Worm (Caenorhabditis elegans) whole organism, L1 larva: ENCODE data around the gene F46B6.12.

Experiments
- C16A3.4 ChIP-seq: fragments of 150-350 bp; optimal IDR thresholded peaks from 2 replicates; lab custom pipeline; 2014; ENCODE audit warnings: missing biosample characterization, missing genetic modification characterization
- C34B4.2 ChIP-seq: sonication (generic microtip); optimal IDR thresholded peaks from 2 replicates; lab custom pipeline; 2017; ENCODE audit warnings: mild to moderate bottlenecking, missing genetic modification characterization, missing compliant biosample characterization
- ama-1 ChIP-seq: fragments of 150-350 bp; optimal IDR thresholded peaks from 2 replicates; lab custom pipeline; 2014
- ceh-63 ChIP-seq: fragments of 200-800 bp; sonication (Bioruptor generic); optimal IDR thresholded peaks from 2 replicates; lab custom pipeline; 2018; ENCODE audit warnings: mild to moderate bottlenecking, missing genetic modification characterization, missing compliant biosample characterization
- efl-1 ChIP-seq, 4 experiments: fragments of 150-350 bp; optimal IDR thresholded peaks in 3 of 4; peaks in 1 of 4; 1 replicate in 1 of 4; 2 replicates in 3 of 4; lab custom pipeline; 2014; ENCODE audit warnings: missing biosample characterization in 2 of 4, missing genetic modification characterization in 2 of 4, missing genetic modification reagents in 2 of 4
- egl-13 ChIP-seq: sonication (generic microtip); optimal IDR thresholded peaks from 2 replicates; lab custom pipeline; 2016; ENCODE audit warnings: missing genotype, missing genetic modification reagents, missing genetic modification characterization, missing compliant biosample characterization
- elt-2 ChIP-seq: sonication (generic microtip); optimal IDR thresholded peaks from 2 replicates; lab custom pipeline; 2016; ENCODE audit warnings: missing genetic modification characterization, mild to moderate bottlenecking, inconsistent platforms, missing compliant biosample characterization, missing genetic modification reagents
- elt-3 ChIP-seq, 6 experiments: fragments of 150-350 bp in 1 of 6; sonication (generic microtip); optimal IDR thresholded peaks; 2 replicates each; lab custom pipeline; 2017 to 2018; ENCODE audit warnings: missing biosample characterization in 6 of 6, missing genetic modification characterization in 6 of 6, inconsistent platforms in 1 of 6
- fkh-10 ChIP-seq: sonication (generic microtip); optimal IDR thresholded peaks from 2 replicates; lab custom pipeline; 2017; ENCODE audit warnings: missing biosample characterization, missing genetic modification reagents, missing genetic modification characterization
- fkh-4 ChIP-seq: sonication (generic microtip); optimal IDR thresholded peaks from 2 replicates; lab custom pipeline; 2016; ENCODE audit warnings: missing compliant biosample characterization, missing genetic modification characterization, borderline replicate concordance
- fkh-8 ChIP-seq: sonication (generic microtip); optimal IDR thresholded peaks from 2 replicates; lab custom pipeline; 2016; ENCODE audit warnings: mild to moderate bottlenecking, missing genetic modification characterization, missing compliant biosample characterization
- fos-1 ChIP-seq: fragments of 150-350 bp; optimal IDR thresholded peaks from 2 replicates; lab custom pipeline; 2014; ENCODE audit warnings: missing biosample characterization, missing genetic modification characterization
- grh-1 ChIP-seq: fragments of 200-800 bp; sonication (Bioruptor generic); IDR thresholded peaks from 2 replicates; pipeline ENCODE4 v1.3.6; 2022; ENCODE audit warnings: missing genetic modification reagents, missing genetic modification characterization, missing compliant biosample characterization
- isw-1 ChIP-seq: fragments of 200-800 bp; sonication (Bioruptor generic); IDR thresholded peaks from 2 replicates; pipeline ENCODE4 v1.3.6; 2022; ENCODE audit warnings: missing genetic modification characterization, missing compliant biosample characterization
- lin-13 ChIP-seq: fragments of 150-350 bp; optimal IDR thresholded peaks from 2 replicates; lab custom pipeline; 2014; ENCODE audit warnings: missing biosample characterization, missing genetic modification reagents, missing genetic modification characterization
- lin-14 ChIP-seq: fragments of 200-800 bp; sonication (Bioruptor generic); optimal IDR thresholded peaks from 2 replicates; lab custom pipeline; 2018; ENCODE audit warnings: mild to moderate bottlenecking, missing genetic modification characterization, moderate library complexity, missing compliant biosample characterization
- lin-35 ChIP-seq, 2 experiments: fragments of 150-350 bp; optimal IDR thresholded peaks; 2 replicates each; lab custom pipeline; 2014; ENCODE audit warnings: missing biosample characterization in 2 of 2, missing genetic modification characterization in 2 of 2, missing genetic modification reagents in 2 of 2
- lir-3 ChIP-seq: sonication (generic microtip); optimal IDR thresholded peaks from 2 replicates; lab custom pipeline; 2016; ENCODE audit warnings: mild to moderate bottlenecking, missing genetic modification characterization, moderate library complexity, missing compliant biosample characterization; ENCODE audit not compliant: poor library complexity
- lsy-2 ChIP-seq, 2 experiments: fragments of 150-350 bp; optimal IDR thresholded peaks; 2 replicates each; lab custom pipeline; 2014; ENCODE audit warnings: missing biosample characterization in 2 of 2, missing genetic modification characterization in 2 of 2
- mab-9 ChIP-seq: fragments of 200-800 bp; sonication (Bioruptor generic); IDR thresholded peaks from 2 replicates; pipeline ENCODE4 v1.3.6; 2022; ENCODE audit warnings: missing genetic modification reagents, missing genetic modification characterization, missing compliant biosample characterization
- mdl-1 ChIP-seq, 2 experiments: fragments of 150-350 bp; optimal IDR thresholded peaks; 2 replicates each; lab custom pipeline; 2014 to 2017; ENCODE audit warnings: missing biosample characterization in 2 of 2, missing genetic modification characterization in 2 of 2, inconsistent platforms in 1 of 2
- nhr-11 ChIP-seq: fragments of 150-350 bp; optimal IDR thresholded peaks from 2 replicates; lab custom pipeline; 2014; ENCODE audit warnings: missing biosample characterization, missing genetic modification characterization
- nhr-19 ChIP-seq: fragments of 200-800 bp; sonication (Bioruptor generic); conservative IDR thresholded peaks from 2 replicates; pipeline ENCODE4 v1.3.6; 2022; ENCODE audit warnings: missing genetic modification characterization, missing compliant biosample characterization
- nhr-28 ChIP-seq: fragments of 150-350 bp; optimal IDR thresholded peaks from 2 replicates; lab custom pipeline; 2014; ENCODE audit warnings: missing biosample characterization, missing genetic modification characterization
- nhr-47 ChIP-seq: sonication (generic microtip); optimal IDR thresholded peaks from 2 replicates; lab custom pipeline; 2016; ENCODE audit warnings: mild to moderate bottlenecking, missing genetic modification characterization, moderate library complexity, missing compliant biosample characterization
- nhr-76 ChIP-seq: sonication (generic microtip); optimal IDR thresholded peaks from 2 replicates; lab custom pipeline; 2017; ENCODE audit warnings: missing biosample characterization, missing genetic modification characterization
- nhr-77 ChIP-seq: fragments of 150-350 bp; optimal IDR thresholded peaks from 2 replicates; lab custom pipeline; 2014; ENCODE audit warnings: missing biosample characterization, missing genetic modification characterization
- nhr-85 ChIP-seq: sonication (generic microtip); peaks from one replicate; lab custom pipeline; 2016; ENCODE audit warnings: missing genetic modification characterization, inconsistent platforms, missing compliant biosample characterization
- nhr-90 ChIP-seq: sonication (generic microtip); optimal IDR thresholded peaks from 2 replicates; lab custom pipeline; 2016; ENCODE audit warnings: mild to moderate bottlenecking, missing genetic modification characterization, missing compliant biosample characterization; ENCODE audit not compliant: poor library complexity
- pqm-1 ChIP-seq: sonication (generic microtip); optimal IDR thresholded peaks from 3 replicates; lab custom pipeline; 2017; ENCODE audit warnings: missing biosample characterization, missing genetic modification characterization
- rnt-1 ChIP-seq: sonication (generic microtip); optimal IDR thresholded peaks from 2 replicates; lab custom pipeline; 2016; ENCODE audit warnings: mild to moderate bottlenecking, missing genetic modification characterization, moderate library complexity, missing compliant biosample characterization
- skn-1 ChIP-seq: fragments of 150-350 bp; optimal IDR thresholded peaks from 2 replicates; lab custom pipeline; 2014; ENCODE audit warnings: missing biosample characterization, missing genetic modification characterization
- sup-37 ChIP-seq: fragments of 200-800 bp; sonication (Bioruptor generic); optimal IDR thresholded peaks from 2 replicates; lab custom pipeline; 2018; ENCODE audit warnings: mild to moderate bottlenecking, missing genetic modification characterization, missing compliant biosample characterization
- swsn-7 ChIP-seq: sonication (generic microtip); optimal IDR thresholded peaks from 2 replicates; lab custom pipeline; 2016; ENCODE audit warnings: missing genetic modification characterization, missing compliant biosample characterization
- tbx-2 ChIP-seq: sonication (generic microtip); optimal IDR thresholded peaks from 2 replicates; lab custom pipeline; 2016; ENCODE audit warnings: missing genetic modification characterization, missing compliant biosample characterization
- unc-30 ChIP-seq: sonication (generic microtip); optimal IDR thresholded peaks from 2 replicates; lab custom pipeline; 2017; ENCODE audit warnings: missing biosample characterization, missing genetic modification characterization
- unc-62 ChIP-seq: fragments of 150-350 bp; optimal IDR thresholded peaks from 2 replicates; lab custom pipeline; 2014; ENCODE audit warnings: missing biosample characterization, missing genetic modification reagents, missing genetic modification characterization
- vab-15 ChIP-seq: sonication (generic microtip); optimal IDR thresholded peaks from 2 replicates; lab custom pipeline; 2017; ENCODE audit warnings: missing genotype, mild to moderate bottlenecking, missing genetic modification characterization, missing compliant biosample characterization
- xbp-1 ChIP-seq: sonication (generic microtip); optimal IDR thresholded peaks from 2 replicates; lab custom pipeline; 2016; ENCODE audit warnings: missing genetic modification characterization, missing compliant biosample characterization
- zip-4 ChIP-seq: fragments of 200-800 bp; sonication (Bioruptor generic); optimal IDR thresholded peaks from 2 replicates; lab custom pipeline; 2018; ENCODE audit warnings: mild to moderate bottlenecking, missing genetic modification characterization, moderate library complexity, missing compliant biosample characterization
- ztf-11 ChIP-seq, 2 experiments: sonication (generic microtip); optimal IDR thresholded peaks; 2 replicates each; lab custom pipeline; 2016 to 2017; ENCODE audit warnings: missing genetic modification characterization in 2 of 2, missing biosample characterization in 1 of 2, missing compliant biosample characterization in 1 of 2
- ztf-4 ChIP-seq: fragments of 150-350 bp; optimal IDR thresholded peaks from 2 replicates; lab custom pipeline; 2014; ENCODE audit warnings: missing biosample characterization, missing genetic modification characterization

F46B6.12 gene

DNA sequence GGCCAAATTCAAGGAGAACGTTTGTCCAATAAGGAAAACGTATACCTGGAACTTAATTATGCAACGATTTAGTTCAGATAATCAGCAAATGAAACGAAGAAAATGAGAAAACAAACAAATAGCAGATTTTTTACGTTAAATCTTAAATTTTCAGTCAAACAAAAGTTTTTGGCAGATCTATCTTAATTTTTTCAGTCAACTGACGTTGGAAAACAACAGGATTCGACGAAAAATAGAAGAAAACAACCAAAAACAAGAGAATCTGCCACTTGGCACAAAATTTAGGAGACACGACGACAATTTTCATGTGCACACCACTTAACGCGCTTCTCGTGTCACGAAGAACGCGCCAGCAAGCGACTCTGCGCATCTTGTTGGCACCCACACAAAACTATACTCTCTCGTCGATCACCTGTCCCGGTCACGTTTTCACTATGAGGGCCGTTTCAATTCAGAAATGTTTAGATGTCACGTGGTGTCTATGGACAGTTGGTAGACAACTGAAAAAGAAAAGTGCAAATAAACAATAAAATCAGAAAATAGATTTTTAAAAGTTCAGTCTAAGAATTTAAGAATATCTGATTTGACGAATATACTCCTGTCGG, 14.1 kb upstream of the F46B6.12 start, which contains the start of gene ztf-7 (continued):
- TF ChIP-seq nhr-11 (tag; lab: Kevin White, UChicago) (peak; percentile 93), isw-1 (GFP tag; lab: Robert Waterston, UW) (peak; percentile 96), grh-1 (peak; percentile 96), swsn-7 (tag; lab: Kevin White, UChicago) (peak; percentile 98), pqm-1 (tag; lab: Kevin White, UChicago) (no peak), C34B4.2 (peak; percentile 61), ztf-4 (peak; percentile 95), nhr-28 (tag; lab: Kevin White, UChicago) (no peak), elt-3 (tag; optimal IDR thresholded peaks at IDR 0.05; lab: Kevin White, UChicago) (peak in 3 of 6 experiments; percentile 41 to 97 (median 85)), fkh-8 (tag; lab: Kevin White, UChicago) (peak; percentile 99), rnt-1 (tag; lab: Kevin White, UChicago) (peak; percentile 97), unc-30 (tag; lab: Kevin White, UChicago) (no peak)

ce11 chrV:9786721-9787131, 11.1 kb upstream of the F46B6.12 start, which contains the start of gene F46B6.6:
Gene F46B6.6, minus strand, starts transcription at chrV:9786868.
- TF ChIP-seq C16A3.4 (tag; lab: Kevin White, UChicago), result no peak
- no peak for TF ChIP-seq nhr-77 (tag; lab: Kevin White, UChicago)
- TF ChIP-seq mdl-1 (tag; optimal IDR thresholded peaks at IDR 0.05; lab: Kevin White, UChicago), result no peak
- peak; percentile 70 for TF ChIP-seq ama-1 (lab: Kevin White, UChicago)
- no peak for TF ChIP-seq ceh-63
- peak in 1 of 2 experiments; percentile 1 for TF ChIP-seq efl-1 (optimal IDR thresholded peaks at IDR 0.05; lab: Kevin White, UChicago)
- peak in 1 of 2 experiments; percentile 88 for TF ChIP-seq efl-1 (GFP tag; optimal IDR thresholded peaks at IDR 0.05 in 1 of 2; lab: Kevin White, UChicago)
- TF ChIP-seq nhr-85 (tag; lab: Kevin White, UChicago), result peak; percentile 39
- TF ChIP-seq lin-13 (GFP tag; lab: Kevin White, UChicago), result no peak
- TF ChIP-seq ztf-11 (tag; optimal IDR thresholded peaks at IDR 0.05; lab: Kevin White, UChicago), result peak in 1 of 2 experiments; percentile 5
- TF ChIP-seq fkh-10 (GFP tag; lab: Kevin White, UChicago), result no peak
- peak; percentile 7 for TF ChIP-seq nhr-90 (tag; lab: Kevin White, UChicago)
- TF ChIP-seq nhr-47 (tag; lab: Kevin White, UChicago), result peak; percentile 15
- TF ChIP-seq elt-2 (tag; lab: Kevin White, UChicago), result peak; percentile 1

- no peak for TF ChIP-seq fos-1 (tag; lab: Kevin White, UChicago)
- no peak for TF ChIP-seq swsn-7 (tag; lab: Kevin White, UChicago)
- no peak for TF ChIP-seq vab-15 (tag; lab: Kevin White, UChicago)
- TF ChIP-seq xbp-1 (tag; lab: Kevin White, UChicago), result no peak
- no peak for TF ChIP-seq unc-62
- no peak for TF ChIP-seq fkh-4 (tag; lab: Kevin White, UChicago)
- TF ChIP-seq efl-1 (optimal IDR thresholded peaks at IDR 0.05; lab: Kevin White, UChicago), result no peak
- TF ChIP-seq efl-1 (GFP tag; optimal IDR thresholded peaks at IDR 0.05 in 1 of 2; lab: Kevin White, UChicago), result no peak
- no peak for TF ChIP-seq sup-37 (GFP tag; lab: Kevin White, UChicago)
- no peak for TF ChIP-seq lir-3 (tag; lab: Kevin White, UChicago)
- no peak for TF ChIP-seq lin-14 (GFP tag; lab: Kevin White, UChicago)
- no peak for TF ChIP-seq skn-1 (tag; lab: Kevin White, UChicago)
These were observed 8.6 kb upstream of the F46B6.12 start for ce11 chrV:9784215-9784614.

DNA sequence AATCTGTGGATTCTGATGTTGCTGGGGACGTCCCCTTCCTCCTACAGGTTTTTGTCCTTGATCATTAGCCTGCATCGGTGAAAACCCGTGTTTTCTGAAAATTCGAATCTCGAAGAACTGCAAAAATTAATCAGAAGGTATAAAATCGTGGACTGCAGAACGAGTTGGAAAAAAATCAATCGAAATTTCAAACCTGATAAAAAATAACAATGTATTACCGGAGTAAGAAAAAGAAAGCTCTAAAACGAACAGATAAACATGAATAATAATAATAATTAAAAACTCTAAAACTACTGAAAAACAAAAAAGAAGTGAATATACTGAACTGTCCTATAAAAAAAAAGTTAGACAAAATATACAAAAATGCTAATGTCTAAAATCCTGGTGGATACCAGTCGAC, 7.3 kb upstream of the F46B6.12 start, which contains the start of gene F46B6.5:
TSS of gene F46B6.5 (minus strand) at position 101 of the 400 bp plus-strand sequence.
- no peak for TF ChIP-seq nhr-19
- TF ChIP-seq vab-15 (tag; lab: Kevin White, UChicago), result no peak
- no peak for TF ChIP-seq elt-2 (tag; lab: Kevin White, UChicago)
- no peak for TF ChIP-seq nhr-76
- no peak for TF ChIP-seq elt-3 (tag; optimal IDR thresholded peaks at IDR 0.05; lab: Kevin White, UChicago)
- no peak for TF ChIP-seq tbx-2 (tag; lab: Kevin White, UChicago)
- no peak for TF ChIP-seq mab-9
- TF ChIP-seq lin-35 (GFP tag; optimal IDR thresholded peaks at IDR 0.05; lab: Kevin White, UChicago), result no peak
- no peak for TF ChIP-seq zip-4 (GFP tag; lab: Kevin White, UChicago)
- no peak for TF ChIP-seq egl-13 (tag; lab: Kevin White, UChicago)
- no peak for TF ChIP-seq grh-1
- TF ChIP-seq swsn-7 (tag; lab: Kevin White, UChicago), result no peak
- no peak for TF ChIP-seq lsy-2 (tag; optimal IDR thresholded peaks at IDR 0.05; lab: Kevin White, UChicago)
- TF ChIP-seq, all 84 proteins: peak for 0
